Worm (Caenorhabditis elegans) whole organism, early embryonic: ENCODE results near the gene C45G9.11.

ENCODE experiments used
- B0310.2 ChIP-seq: sonication (generic microtip); optimal IDR thresholded peaks from 2 replicates; lab custom pipeline; 2016; ENCODE audit warnings: mild to moderate bottlenecking, missing genetic modification characterization, missing compliant biosample characterization
- F13C5.2 ChIP-seq: sonication (generic microtip); optimal IDR thresholded peaks from 2 replicates; lab custom pipeline; 2017; ENCODE audit warnings: mild to moderate bottlenecking, missing genetic modification characterization, inconsistent platforms, missing compliant biosample characterization
- aly-1 ChIP-seq: sonication (generic microtip); optimal IDR thresholded peaks from 2 replicates; lab custom pipeline; 2016; ENCODE audit warnings: missing genetic modification characterization, missing compliant biosample characterization
- ama-1 ChIP-seq: fragments of 150-350 bp; optimal IDR thresholded peaks from 2 replicates; lab custom pipeline; 2014
- ceh-13 ChIP-seq: fragments of 200-800 bp; sonication (Bioruptor generic); optimal IDR thresholded peaks from 2 replicates; lab custom pipeline; 2018; ENCODE audit warnings: mild to moderate bottlenecking, missing genetic modification characterization, missing compliant biosample characterization
- ceh-36 ChIP-seq: sonication (generic microtip); optimal IDR thresholded peaks from 2 replicates; lab custom pipeline; 2016; ENCODE audit warnings: missing genetic modification characterization, inconsistent platforms, missing compliant biosample characterization
- ets-7 ChIP-seq: sonication (generic microtip); optimal IDR thresholded peaks from 2 replicates; lab custom pipeline; 2016; ENCODE audit warnings: missing genotype, missing genetic modification characterization, missing compliant biosample characterization
- flt-1 ChIP-seq: fragments of 200-800 bp; sonication (Bioruptor generic); IDR thresholded peaks from 2 replicates; pipeline ENCODE4 v1.3.6; 2022; ENCODE audit warnings: missing genetic modification characterization, missing compliant biosample characterization
- hmbx-1 ChIP-seq: sonication (generic microtip); optimal IDR thresholded peaks from 2 replicates; lab custom pipeline; 2016; ENCODE audit warnings: mild to moderate bottlenecking, missing genetic modification characterization, missing compliant biosample characterization
- hmg-4 ChIP-seq: fragments of 200-800 bp; sonication (Bioruptor generic); optimal IDR thresholded peaks from 2 replicates; lab custom pipeline; 2018; ENCODE audit warnings: mild to moderate bottlenecking, missing genetic modification characterization, missing compliant biosample characterization
- hnd-1 ChIP-seq: sonication (generic microtip); optimal IDR thresholded peaks from 2 replicates; lab custom pipeline; 2016; ENCODE audit warnings: missing genetic modification characterization, missing compliant biosample characterization
- pes-1 ChIP-seq: fragments of 200-800 bp; sonication (Bioruptor generic); IDR thresholded peaks from 2 replicates; pipeline ENCODE4 v1.3.6; 2022; ENCODE audit warnings: missing genetic modification reagents, missing genetic modification characterization, missing compliant biosample characterization
- scrt-1 ChIP-seq: fragments of 200-800 bp; sonication (Bioruptor generic); IDR thresholded peaks from 2 replicates; pipeline ENCODE4 v1.3.6; 2022; ENCODE audit warnings: missing genetic modification characterization, missing compliant biosample characterization
- sea-1 ChIP-seq: fragments of 200-800 bp; sonication (Bioruptor generic); conservative IDR thresholded peaks from 2 replicates; pipeline ENCODE4 v1.3.6; 2022; ENCODE audit warnings: missing genetic modification characterization, missing compliant biosample characterization
- tbx-11 ChIP-seq: fragments of 200-800 bp; sonication (Bioruptor generic); IDR thresholded peaks from 2 replicates; pipeline ENCODE4 v1.3.6; 2022; ENCODE audit warnings: missing genetic modification characterization, missing compliant biosample characterization
- tbx-37 ChIP-seq: fragments of 200-800 bp; sonication (Bioruptor generic); conservative IDR thresholded peaks from 2 replicates; pipeline ENCODE4 v1.3.6; 2022; ENCODE audit warnings: missing genetic modification reagents, missing genetic modification characterization, missing compliant biosample characterization
- tra-4 ChIP-seq: sonication (generic microtip); optimal IDR thresholded peaks from 2 replicates; lab custom pipeline; 2017; ENCODE audit warnings: missing genetic modification characterization, missing compliant biosample characterization

The C45G9.11 gene

ce11 chrIII:5018116-5018689 lies 50.3 kb downstream of the C45G9.11 start, which contains the start of gene wip-1:
wip-1 (plus strand) TSS chrIII:5018639.
- TF ChIP-seq ama-1 (lab: Kevin White, UChicago), result no peak
- peak; percentile 65 for TF ChIP-seq scrt-1 (GFP tag; lab: Robert Waterston, UW)
- no peak for TF ChIP-seq hmbx-1 (tag; lab: Kevin White, UChicago)
- peak; percentile 77 for TF ChIP-seq pes-1 (GFP tag; lab: Robert Waterston, UW)
- peak; percentile 67; the same call in 1 of the 2 replicates for TF ChIP-seq tbx-37
- TF ChIP-seq sea-1 (GFP tag; lab: Robert Waterston, UW), result 0 out of 2 replicates have a peak, but pooled peaks have one; percentile 35
- peak; percentile 56 for TF ChIP-seq aly-1 (tag; lab: Kevin White, UChicago)
- peak; percentile 93 for TF ChIP-seq F13C5.2 (tag; lab: Kevin White, UChicago)
- peak; percentile 67 for TF ChIP-seq tbx-11 (GFP tag; lab: Robert Waterston, UW)
- TF ChIP-seq hmg-4 (GFP tag; lab: Kevin White, UChicago), result peak; percentile 95
- TF ChIP-seq tra-4 (tag; lab: Kevin White, UChicago), result peak; percentile 65
- no peak for TF ChIP-seq B0310.2 (tag; lab: Kevin White, UChicago)
- no peak for TF ChIP-seq ceh-36 (tag; lab: Kevin White, UChicago)
- no peak for TF ChIP-seq hnd-1 (tag; lab: Kevin White, UChicago)
- TF ChIP-seq ceh-13, result peak; percentile 22
- TF ChIP-seq flt-1 (GFP tag; lab: Robert Waterston, UW), result peak; percentile 75
- TF ChIP-seq ets-7 (tag; lab: Kevin White, UChicago), result peak; percentile 44

ce11 chrIII:5017550-5017949 lies 51.0 kb downstream of the C45G9.11 start, which contains the start of gene larp-1:
larp-1 (minus strand) TSS chrIII:5017650.
- TF ChIP-seq flt-1 (GFP tag; lab: Robert Waterston, UW) (no peak), aly-1 (tag; lab: Kevin White, UChicago) (no peak), F13C5.2 (tag; lab: Kevin White, UChicago) (no peak), scrt-1 (GFP tag; lab: Robert Waterston, UW) (no peak), tbx-11 (GFP tag; lab: Robert Waterston, UW) (no peak), ceh-13 (no peak), hmbx-1 (tag; lab: Kevin White, UChicago) (no peak)
